Worm (Caenorhabditis elegans) whole organism, L2 larva: ENCODE results near the gene K03B8.11.

Experiments used
- C34F6.9 ChIP-seq: fragments of 150-350 bp; optimal IDR thresholded peaks from 2 replicates; lab custom pipeline; 2014; ENCODE audit warnings: missing biosample characterization, missing genetic modification characterization
- F13H6.1 ChIP-seq: sonication (generic microtip); optimal IDR thresholded peaks from 2 replicates; lab custom pipeline; 2016; ENCODE audit warnings: missing genetic modification characterization, missing compliant biosample characterization
- R02D3.7 ChIP-seq: fragments of 150-350 bp; optimal IDR thresholded peaks from 2 replicates; lab custom pipeline; 2014; ENCODE audit warnings: missing biosample characterization, missing genetic modification characterization
- Y55F3AM.14 ChIP-seq: fragments of 200-800 bp; sonication (Bioruptor generic); optimal IDR thresholded peaks from 2 replicates; lab custom pipeline; 2018; ENCODE audit warnings: mild to moderate bottlenecking, missing genetic modification characterization, missing compliant biosample characterization
- ZK546.5 ChIP-seq: sonication (generic microtip); optimal IDR thresholded peaks from 2 replicates; lab custom pipeline; 2017; ENCODE audit warnings: missing biosample characterization, missing genetic modification characterization
- aly-2 ChIP-seq: fragments of 150-350 bp; optimal IDR thresholded peaks from 2 replicates; lab custom pipeline; 2014; ENCODE audit warnings: missing biosample characterization, missing genetic modification characterization
- ama-1 ChIP-seq: fragments of 150-350 bp; optimal IDR thresholded peaks from 2 replicates; lab custom pipeline; 2018; ENCODE audit warnings: inconsistent platforms
- ceh-82 ChIP-seq: fragments of 150-350 bp; optimal IDR thresholded peaks from 2 replicates; lab custom pipeline; 2014; ENCODE audit warnings: missing biosample characterization, missing genetic modification characterization
- crh-2 ChIP-seq: sonication (generic microtip); optimal IDR thresholded peaks from 2 replicates; lab custom pipeline; 2017; ENCODE audit warnings: missing biosample characterization, missing genetic modification characterization
- dmd-4 ChIP-seq: sonication (generic microtip); optimal IDR thresholded peaks from 2 replicates; lab custom pipeline; 2017; ENCODE audit warnings: missing biosample characterization, missing genetic modification characterization
- egl-27 ChIP-seq: sonication (generic microtip); optimal IDR thresholded peaks from 3 replicates; lab custom pipeline; 2017; ENCODE audit warnings: missing biosample characterization, missing genetic modification reagents, missing genetic modification characterization
- elt-1 ChIP-seq: fragments of 150-350 bp; optimal IDR thresholded peaks from 2 replicates; lab custom pipeline; 2014; ENCODE audit warnings: missing biosample characterization, missing genetic modification characterization
- elt-3 ChIP-seq: sonication (generic microtip); optimal IDR thresholded peaks from 2 replicates; lab custom pipeline; 2017; ENCODE audit warnings: missing biosample characterization, missing genetic modification characterization
- gmeb-1 ChIP-seq: fragments of 150-350 bp; optimal IDR thresholded peaks from 2 replicates; lab custom pipeline; 2014; ENCODE audit warnings: missing biosample characterization, missing genetic modification characterization
- lin-39 ChIP-seq: fragments of 150-350 bp; optimal IDR thresholded peaks from 2 replicates; lab custom pipeline; 2014; ENCODE audit warnings: missing biosample characterization, missing genetic modification reagents, missing genetic modification characterization
- nhr-10 ChIP-seq: sonication (generic microtip); optimal IDR thresholded peaks from 2 replicates; lab custom pipeline; 2017; ENCODE audit warnings: missing biosample characterization, missing genetic modification characterization
- nhr-11 ChIP-seq: fragments of 150-350 bp; optimal IDR thresholded peaks from 2 replicates; lab custom pipeline; 2014; ENCODE audit warnings: missing biosample characterization, missing genetic modification characterization
- nhr-12 ChIP-seq: fragments of 150-350 bp; optimal IDR thresholded peaks from 2 replicates; lab custom pipeline; 2014; ENCODE audit warnings: missing biosample characterization, missing genetic modification characterization
- nhr-23 ChIP-seq: fragments of 150-350 bp; optimal IDR thresholded peaks from 2 replicates; lab custom pipeline; 2014; ENCODE audit warnings: missing biosample characterization, missing genetic modification reagents, missing genetic modification characterization
- nhr-25 ChIP-seq: fragments of 150-350 bp; sonication (generic microtip); optimal IDR thresholded peaks from 3 replicates; lab custom pipeline; 2014; ENCODE audit warnings: missing biosample characterization, missing genetic modification characterization
- nhr-6 ChIP-seq: fragments of 150-350 bp; optimal IDR thresholded peaks from 2 replicates; lab custom pipeline; 2014; ENCODE audit warnings: missing biosample characterization, missing genetic modification characterization
- peb-1 ChIP-seq: fragments of 150-350 bp; optimal IDR thresholded peaks from 2 replicates; lab custom pipeline; 2014; ENCODE audit warnings: missing biosample characterization, missing genetic modification characterization
- skn-1 ChIP-seq: sonication (generic microtip); optimal IDR thresholded peaks from 2 replicates; lab custom pipeline; 2017; ENCODE audit warnings: missing biosample characterization, missing genetic modification characterization
- sma-3 ChIP-seq: sonication (generic microtip); optimal IDR thresholded peaks from 2 replicates; lab custom pipeline; 2016; ENCODE audit warnings: missing genetic modification reagents, missing genetic modification characterization, missing compliant biosample characterization
- sma-9 ChIP-seq, 2 experiments: fragments of 150-350 bp in 1 of 2; sonication (generic microtip) in 1 of 2; optimal IDR thresholded peaks; 2 replicates each; lab custom pipeline; 2014 to 2016; ENCODE audit warnings: missing genetic modification characterization in 2 of 2, mild to moderate bottlenecking in 1 of 2, missing biosample characterization in 1 of 2, missing compliant biosample characterization in 1 of 2, missing genetic modification reagents in 1 of 2, moderate library complexity in 1 of 2
- snpc-4 ChIP-seq: fragments of 150-350 bp; optimal IDR thresholded peaks from 2 replicates; lab custom pipeline; 2014; ENCODE audit warnings: missing biosample characterization, missing genetic modification characterization
- unc-55 ChIP-seq: fragments of 150-350 bp; sonication (generic microtip); optimal IDR thresholded peaks from 3 replicates; lab custom pipeline; 2014; ENCODE audit warnings: missing biosample characterization, missing genetic modification reagents, missing genetic modification characterization
- unc-62 ChIP-seq: fragments of 150-350 bp; optimal IDR thresholded peaks from 2 replicates; lab custom pipeline; 2014; ENCODE audit warnings: missing biosample characterization, missing genetic modification reagents, missing genetic modification characterization
- zag-1 ChIP-seq: fragments of 150-350 bp; optimal IDR thresholded peaks from 2 replicates; lab custom pipeline; 2014; ENCODE audit warnings: missing biosample characterization, missing genetic modification characterization
- ztf-1 ChIP-seq: fragments of 200-800 bp; sonication (Bioruptor generic); conservative IDR thresholded peaks from 2 replicates; pipeline ENCODE4 v1.3.6; 2022; ENCODE audit warnings: missing genetic modification characterization, missing compliant biosample characterization
- ztf-11 ChIP-seq: sonication (generic microtip); optimal IDR thresholded peaks from 2 replicates; lab custom pipeline; 2017; ENCODE audit warnings: missing biosample characterization, missing genetic modification characterization

K03B8.11 gene

ce11 chrV:11386428-11386827 is 3.9 kb downstream of the K03B8.11 start, which contains the start of gene F55C10.4:
TSS of gene F55C10.4 (plus strand) at chrV:11386728.
- TF ChIP-seq ZK546.5 (tag; lab: Kevin White, UChicago) (no peak), ztf-1 (no peak), gmeb-1 (tag; lab: Kevin White, UChicago) (no peak), ztf-11 (tag; lab: Kevin White, UChicago) (no peak), Y55F3AM.14 (GFP tag; lab: Kevin White, UChicago) (no peak)

- TF ChIP-seq skn-1 (tag; lab: Kevin White, UChicago) (no peak), nhr-6 (no peak), C34F6.9 (tag; lab: Kevin White, UChicago) (no peak), egl-27 (tag; lab: Kevin White, UChicago) (no peak), unc-55 (GFP tag; lab: Kevin White, UChicago) (no peak), zag-1 (no peak), gmeb-1 (tag; lab: Kevin White, UChicago) (no peak), aly-2 (no peak), nhr-10 (tag; lab: Kevin White, UChicago) (no peak), nhr-11 (tag; lab: Kevin White, UChicago) (no peak), sma-3 (no peak), nhr-12 (tag; lab: Kevin White, UChicago) (no peak), F13H6.1 (tag; lab: Kevin White, UChicago) (no peak), crh-2 (no peak), elt-3 (tag; lab: Kevin White, UChicago) (no peak), ztf-11 (tag; lab: Kevin White, UChicago) (no peak)
Measured at ce11 chrV:11385060-11385459, 5.2 kb downstream of the K03B8.11 start, which contains the start of gene col-154. TSS of gene col-154 (plus strand) at chrV:11385360.

- TF ChIP-seq C34F6.9 (tag; lab: Kevin White, UChicago): no peak
- TF ChIP-seq nhr-11 (tag; lab: Kevin White, UChicago): no peak
- TF ChIP-seq nhr-23: no peak
- TF ChIP-seq F13H6.1 (tag; lab: Kevin White, UChicago): no peak
- no peak for TF ChIP-seq ama-1 (lab: Kevin White, UChicago)
- no peak for TF ChIP-seq unc-62 (GFP tag; lab: Kevin White, UChicago)
- no peak for TF ChIP-seq lin-39 (tag; lab: Kevin White, UChicago)
- TF ChIP-seq zag-1: no peak
- TF ChIP-seq crh-2: no peak
- TF ChIP-seq Y55F3AM.14 (GFP tag; lab: Kevin White, UChicago): no peak
- TF ChIP-seq ztf-1: no peak
- TF ChIP-seq nhr-10 (tag; lab: Kevin White, UChicago): no peak
- TF ChIP-seq aly-2: no peak
- no peak for TF ChIP-seq sma-9 (GFP tag; optimal IDR thresholded peaks at IDR 0.05; lab: Kevin White, UChicago)
- TF ChIP-seq sma-9 (tag; optimal IDR thresholded peaks at IDR 0.05; lab: Kevin White, UChicago): no peak
- TF ChIP-seq egl-27 (tag; lab: Kevin White, UChicago): no peak
- TF ChIP-seq ztf-11 (tag; lab: Kevin White, UChicago): no peak
- no peak for TF ChIP-seq snpc-4 (tag; lab: Kevin White, UChicago)
- no peak for TF ChIP-seq nhr-6
- TF ChIP-seq elt-1 (tag; lab: Kevin White, UChicago): no peak
Measured at ce11 chrV:11383032-11383431, 7.3 kb downstream of the K03B8.11 start, which contains the start of gene F55C10.5. TSS of gene F55C10.5 (plus strand) at chrV:11383105.

- peak; percentile 16 for TF ChIP-seq sma-9 (GFP tag; optimal IDR thresholded peaks at IDR 0.05; lab: Kevin White, UChicago)
- TF ChIP-seq sma-9 (tag; optimal IDR thresholded peaks at IDR 0.05; lab: Kevin White, UChicago): no peak
- no peak for TF ChIP-seq peb-1 (tag; lab: Kevin White, UChicago)
Measured at ce11 chrV:11380571-11380970, 9.7 kb downstream of the K03B8.11 start.

- TF ChIP-seq dmd-4 (no peak), ceh-82 (tag; lab: Kevin White, UChicago) (no peak), Y55F3AM.14 (GFP tag; lab: Kevin White, UChicago) (no peak), nhr-25 (tag; lab: Kevin White, UChicago) (no peak), R02D3.7 (tag; lab: Kevin White, UChicago) (no peak), ZK546.5 (tag; lab: Kevin White, UChicago) (no peak), nhr-11 (tag; lab: Kevin White, UChicago) (no peak)
Measured at ce11 chrV:11379341-11379740, 11.0 kb downstream of the K03B8.11 start.
